Worm (Caenorhabditis elegans) whole organism, young adult: ENCODE data around the gene mec-4.

Experiments used
- F10E7.11 ChIP-seq: sonication (generic microtip); optimal IDR thresholded peaks from 2 replicates; lab custom pipeline; 2017; ENCODE audit warnings: mild to moderate bottlenecking, missing genetic modification characterization, moderate library complexity, missing compliant biosample characterization
- Y53G8AR.9 ChIP-seq: fragments of 200-800 bp; sonication (Bioruptor generic); conservative IDR thresholded peaks from 2 replicates; pipeline ENCODE4 v1.3.6; 2022; ENCODE audit warnings: missing genetic modification reagents, missing genetic modification characterization, missing compliant biosample characterization
- ZK185.1 ChIP-seq: sonication (generic microtip); optimal IDR thresholded peaks from 2 replicates; lab custom pipeline; 2016; ENCODE audit warnings: mild to moderate bottlenecking, missing genetic modification characterization, missing compliant biosample characterization; ENCODE audit not compliant: poor library complexity, severe bottlenecking
- attf-3 ChIP-seq: fragments of 200-800 bp; sonication (Bioruptor generic); conservative IDR thresholded peaks from 2 replicates; pipeline ENCODE4 v1.3.6; 2022; ENCODE audit warnings: missing genetic modification reagents, missing genetic modification characterization, missing compliant biosample characterization
- ets-4 ChIP-seq: fragments of 200-800 bp; sonication (Bioruptor generic); optimal IDR thresholded peaks from 2 replicates; lab custom pipeline; 2018; ENCODE audit warnings: mild to moderate bottlenecking, missing genetic modification characterization, missing compliant biosample characterization
- hlh-12 ChIP-seq: sonication (generic microtip); optimal IDR thresholded peaks from 2 replicates; lab custom pipeline; 2016; ENCODE audit warnings: missing genetic modification characterization, missing compliant biosample characterization
- lag-1 ChIP-seq: fragments of 200-800 bp; sonication (Bioruptor generic); IDR thresholded peaks from 2 replicates; pipeline ENCODE4 v1.3.6; 2022; ENCODE audit warnings: missing genetic modification reagents, missing genetic modification characterization, missing compliant biosample characterization
- lin-35 ChIP-seq, 3 experiments: fragments of 150-350 bp in 2 of 3; sonication (generic microtip) in 1 of 3; optimal IDR thresholded peaks; 2 replicates each; lab custom pipeline; 2014 to 2018; ENCODE audit warnings: missing biosample characterization in 3 of 3, missing genetic modification characterization in 3 of 3, missing genetic modification reagents in 3 of 3
- lsl-1 ChIP-seq: fragments of 200-800 bp; sonication (Bioruptor generic); optimal IDR thresholded peaks from 2 replicates; lab custom pipeline; 2018; ENCODE audit warnings: mild to moderate bottlenecking, missing genetic modification characterization, moderate library complexity, missing compliant biosample characterization
- mes-4 ChIP-seq: sonication (generic microtip); optimal IDR thresholded peaks from 2 replicates; lab custom pipeline; 2016; ENCODE audit warnings: missing genotype, missing genetic modification characterization, missing compliant biosample characterization
- nhr-90 ChIP-seq: sonication (generic microtip); optimal IDR thresholded peaks from 2 replicates; lab custom pipeline; 2016; ENCODE audit warnings: missing genotype, mild to moderate bottlenecking, missing genetic modification characterization, missing compliant biosample characterization
- pha-4 ChIP-seq: fragments of 150-350 bp; sonication (generic microtip); optimal IDR thresholded peaks from 2 replicates; lab custom pipeline; 2014; ENCODE audit warnings: missing biosample characterization, missing genetic modification reagents, missing genetic modification characterization
- snpc-4 ChIP-seq, 5 experiments: fragments of 150-350 bp in 1 of 5; sonication (generic microtip) in 4 of 5; optimal IDR thresholded peaks; 2 replicates each; lab custom pipeline; 2014 to 2018; ENCODE audit warnings: missing genetic modification characterization in 5 of 5, missing biosample characterization in 3 of 5, antibody characterized with exemption in 2 of 5, mild to moderate bottlenecking in 2 of 5, missing compliant biosample characterization in 2 of 5, missing genotype in 2 of 5, moderate library complexity in 2 of 5, missing genetic modification reagents in 1 of 5
- unc-130 ChIP-seq: sonication (generic microtip); optimal IDR thresholded peaks from 2 replicates; lab custom pipeline; 2016; ENCODE audit warnings: missing genetic modification reagents, missing genetic modification characterization, missing compliant biosample characterization

ce11 chrX:16795978-16796377, 10.9 kb downstream of the mec-4 start, which contains the start of gene aak-2:
- TF ChIP-seq mes-4, result no peak
- TF ChIP-seq hlh-12 (tag; lab: Kevin White, UChicago), result no peak
- TF ChIP-seq ets-4, result no peak
- TF ChIP-seq unc-130 (GFP tag; lab: Kevin White, UChicago), result no peak
- no peak for TF ChIP-seq snpc-4 (GFP tag; optimal IDR thresholded peaks at IDR 0.05; lab: Kevin White, UChicago)
- no peak for TF ChIP-seq snpc-4 (tag; optimal IDR thresholded peaks at IDR 0.05; lab: Kevin White, UChicago)
- TF ChIP-seq nhr-90, result no peak
- TF ChIP-seq lin-35 (GFP tag; optimal IDR thresholded peaks at IDR 0.05; lab: Kevin White, UChicago), result no peak
- no peak for TF ChIP-seq lag-1 (GFP tag; lab: Robert Waterston, UW)
- TF ChIP-seq attf-3 (GFP tag; lab: Robert Waterston, UW), result no peak
- no peak for TF ChIP-seq lsl-1
- TF ChIP-seq Y53G8AR.9 (GFP tag; lab: Robert Waterston, UW), result no peak
- TF ChIP-seq ZK185.1 (tag; lab: Kevin White, UChicago), result no peak
- no peak for TF ChIP-seq pha-4 (tag; lab: Kevin White, UChicago)
- TF ChIP-seq F10E7.11 (tag; lab: Kevin White, UChicago), result no peak
